Fruit fly (Drosophila melanogaster) whole organism, prepupa: ENCODE data around the gene Prdm13.

Experiments
- Blimp-1 ChIP-seq: fragments of 200-800 bp; sonication (Bioruptor generic); optimal IDR thresholded peaks from 3 replicates; lab custom pipeline; 2017; ENCODE audit warnings: missing biosample characterization, missing genetic modification characterization, mild to moderate bottlenecking, moderate library complexity, missing genetic modification reagents
- CG11294 ChIP-seq: fragments of 200-800 bp; sonication (Bioruptor generic); IDR thresholded peaks from 2 replicates; pipeline ENCODE4 v1.3.6; 2022; ENCODE audit warnings: missing biosample characterization, missing genetic modification characterization
- CG11762 ChIP-seq: fragments of 200-800 bp; sonication (Bioruptor generic); optimal IDR thresholded peaks from 3 replicates; lab custom pipeline; 2016; ENCODE audit warnings: missing biosample characterization, missing genetic modification characterization; ENCODE audit not compliant: insufficient read depth
- CG16779 ChIP-seq: fragments of 200-800 bp; sonication (Bioruptor generic); optimal IDR thresholded peaks from 3 replicates; lab custom pipeline; 2017; ENCODE audit warnings: missing biosample characterization, mild to moderate bottlenecking, missing genetic modification characterization
- CG3032 ChIP-seq: fragments of 200-800 bp; optimal IDR thresholded peaks from 2 replicates; lab custom pipeline; 2019; ENCODE audit warnings: missing biosample characterization, mild to moderate bottlenecking, missing genetic modification characterization, moderate library complexity
- CG31627 ChIP-seq: fragments of 200-800 bp; sonication (Bioruptor generic); optimal IDR thresholded peaks from 3 replicates; lab custom pipeline; 2016; ENCODE audit warnings: missing biosample characterization, missing genetic modification characterization
- CG4318 ChIP-seq: fragments of 200-800 bp; sonication (Bioruptor generic); optimal IDR thresholded peaks from 3 replicates; lab custom pipeline; 2017; ENCODE audit warnings: missing biosample characterization, mild to moderate bottlenecking, missing genetic modification characterization
- CG6163 ChIP-seq: fragments of 200-800 bp; sonication (Bioruptor generic); IDR thresholded peaks from 3 replicates; pipeline ENCODE4 v1.3.6; 2022; ENCODE audit warnings: missing biosample characterization, missing genetic modification characterization
- CG6276 ChIP-seq: fragments of 200-800 bp; sonication (Bioruptor generic); optimal IDR thresholded peaks from 2 replicates; lab custom pipeline; 2017; ENCODE audit warnings: missing biosample characterization, mild to moderate bottlenecking, missing genetic modification characterization
- CG6792 ChIP-seq: fragments of 200-800 bp; sonication (Bioruptor generic); optimal IDR thresholded peaks from 3 replicates; lab custom pipeline; 2016; ENCODE audit warnings: missing biosample characterization, missing genetic modification characterization
- CG8119 ChIP-seq: fragments of 200-800 bp; sonication (Bioruptor generic); IDR thresholded peaks from 3 replicates; pipeline ENCODE4 v1.3.6; 2022; ENCODE audit warnings: missing biosample characterization, missing genetic modification characterization
- CG8319 ChIP-seq: fragments of 200-800 bp; sonication (Bioruptor generic); optimal IDR thresholded peaks from 3 replicates; lab custom pipeline; 2016; ENCODE audit warnings: missing biosample characterization, missing genetic modification characterization
- CG8632 ChIP-seq: fragments of 200-800 bp; sonication (Bioruptor generic); optimal IDR thresholded peaks from 3 replicates; lab custom pipeline; 2016; ENCODE audit warnings: missing biosample characterization, missing genetic modification characterization
- Eip75B ChIP-seq: fragments of 200-800 bp; sonication (Bioruptor generic); optimal IDR thresholded peaks from 3 replicates; lab custom pipeline; 2016; ENCODE audit warnings: missing biosample characterization, missing genetic modification characterization
- Eip93F ChIP-seq: fragments of 200-800 bp; sonication (Bioruptor generic); optimal IDR thresholded peaks from 2 replicates; lab custom pipeline; 2016; ENCODE audit warnings: missing biosample characterization, mild to moderate bottlenecking, missing genetic modification characterization
- Ets21C ChIP-seq: fragments of 200-800 bp; sonication (Bioruptor generic); optimal IDR thresholded peaks from 3 replicates; lab custom pipeline; 2016; ENCODE audit warnings: missing biosample characterization, missing genetic modification characterization
- Ets96B ChIP-seq: fragments of 200-800 bp; optimal IDR thresholded peaks from 2 replicates; lab custom pipeline; 2019; ENCODE audit warnings: missing biosample characterization, mild to moderate bottlenecking, missing genetic modification characterization, moderate library complexity
- Hr38 ChIP-seq: sonication (Bioruptor generic); optimal IDR thresholded peaks from 2 replicates; lab custom pipeline; 2016; ENCODE audit warnings: missing biosample characterization, missing genetic modification characterization
- Hr39 ChIP-seq: fragments of 200-800 bp; sonication (Bioruptor generic); optimal IDR thresholded peaks from 2 replicates; lab custom pipeline; 2016; ENCODE audit warnings: missing biosample characterization, missing genetic modification characterization
- Hr4 ChIP-seq: fragments of 200-800 bp; sonication (Bioruptor generic); optimal IDR thresholded peaks from 3 replicates; lab custom pipeline; 2016; ENCODE audit warnings: missing biosample characterization, missing genetic modification characterization
- Met ChIP-seq: fragments of 200-800 bp; sonication (Bioruptor generic); optimal IDR thresholded peaks from 3 replicates; lab custom pipeline; 2016; ENCODE audit warnings: missing biosample characterization, missing genetic modification characterization
- Smox ChIP-seq: fragments of 200-800 bp; sonication (Bioruptor generic); optimal IDR thresholded peaks from 3 replicates; lab custom pipeline; 2016; ENCODE audit warnings: missing biosample characterization, missing genetic modification characterization
- Sox102F ChIP-seq: fragments of 200-800 bp; sonication (Bioruptor generic); optimal IDR thresholded peaks from 2 replicates; lab custom pipeline; 2016; ENCODE audit warnings: missing biosample characterization, mild to moderate bottlenecking, missing genetic modification characterization
- Sox14 ChIP-seq: fragments of 200-800 bp; sonication (Bioruptor generic); optimal IDR thresholded peaks from 3 replicates; lab custom pipeline; 2016; ENCODE audit warnings: missing biosample characterization, missing genetic modification characterization
- achi ChIP-seq: fragments of 200-800 bp; sonication (Bioruptor generic); optimal IDR thresholded peaks from 3 replicates; lab custom pipeline; 2016; ENCODE audit warnings: missing biosample characterization, missing genetic modification characterization
- dac ChIP-seq: fragments of 200-800 bp; sonication (Bioruptor generic); optimal IDR thresholded peaks from 2 replicates; lab custom pipeline; 2017; ENCODE audit warnings: missing biosample characterization, mild to moderate bottlenecking, missing genetic modification characterization
- eg ChIP-seq: fragments of 200-800 bp; sonication (Bioruptor generic); IDR thresholded peaks from 3 replicates; pipeline ENCODE4 v1.3.6; 2022; ENCODE audit warnings: missing biosample characterization, missing genetic modification characterization
- esn ChIP-seq: fragments of 200-800 bp; sonication (Bioruptor generic); optimal IDR thresholded peaks from 2 replicates; lab custom pipeline; 2016; ENCODE audit warnings: missing biosample characterization, mild to moderate bottlenecking, missing genetic modification characterization, moderate library complexity
- fd59A ChIP-seq: fragments of 200-800 bp; sonication (Bioruptor generic); optimal IDR thresholded peaks from 2 replicates; lab custom pipeline; 2017; ENCODE audit warnings: missing biosample characterization, mild to moderate bottlenecking, missing genetic modification characterization, missing genetic modification reagents
- lz ChIP-seq: fragments of 200-800 bp; sonication (Bioruptor generic); optimal IDR thresholded peaks from 3 replicates; lab custom pipeline; 2016; ENCODE audit warnings: missing biosample characterization, missing genetic modification characterization
- net ChIP-seq: fragments of 200-800 bp; sonication (Bioruptor generic); optimal IDR thresholded peaks from 3 replicates; lab custom pipeline; 2016; ENCODE audit warnings: missing biosample characterization, missing genetic modification characterization
- salr ChIP-seq, 2 experiments: fragments of 200-800 bp; sonication (Bioruptor generic); optimal IDR thresholded peaks; 3 replicates each; lab custom pipeline; 2016 to 2018; ENCODE audit warnings: missing biosample characterization in 2 of 2, missing genetic modification characterization in 2 of 2, mild to moderate bottlenecking in 1 of 2
- spab ChIP-seq: fragments of 200-800 bp; sonication (Bioruptor generic); optimal IDR thresholded peaks from 2 replicates; lab custom pipeline; 2017; ENCODE audit warnings: missing biosample characterization, mild to moderate bottlenecking, missing genetic modification characterization, missing genetic modification reagents
- ss ChIP-seq, 2 experiments: fragments of 200-800 bp; sonication (Bioruptor generic); optimal IDR thresholded peaks; 2 replicates in 1 of 2; 3 replicates in 1 of 2; lab custom pipeline; 2017 to 2018; ENCODE audit warnings: mild to moderate bottlenecking in 2 of 2, missing biosample characterization in 2 of 2, missing genetic modification characterization in 2 of 2, moderate library complexity in 1 of 2
- svp ChIP-seq: fragments of 200-800 bp; sonication (Bioruptor generic); peaks from one replicate; lab custom pipeline; 2016; ENCODE audit warnings: missing biosample characterization, missing genetic modification characterization
- topi ChIP-seq: fragments of 200-800 bp; sonication (Bioruptor generic); optimal IDR thresholded peaks from 3 replicates; lab custom pipeline; 2016; ENCODE audit warnings: missing biosample characterization, missing genetic modification characterization
- vri ChIP-seq: fragments of 200-800 bp; sonication (Bioruptor generic); optimal IDR thresholded peaks from 3 replicates; lab custom pipeline; 2016; ENCODE audit warnings: missing biosample characterization, mild to moderate bottlenecking, missing genetic modification characterization

Prdm13 gene

dm6 chr3L:6125409-6125689 is 37.6 kb upstream of the Prdm13 start:
- TF ChIP-seq CG6792 (GFP tag; lab: Kevin White, UChicago) = no peak
- no peak for TF ChIP-seq CG8119 (GFP tag; lab: Robert Waterston, UW)
- no peak for TF ChIP-seq eg
- no peak for TF ChIP-seq CG11294 (GFP tag; lab: Robert Waterston, UW)
- no peak for TF ChIP-seq Smox (GFP tag; lab: Kevin White, UChicago)
- no peak for TF ChIP-seq Ets96B (tag; lab: Kevin White, UChicago)
- TF ChIP-seq Eip75B (GFP tag; lab: Kevin White, UChicago) = no peak
- TF ChIP-seq svp (GFP tag; lab: Kevin White, UChicago) = no peak
- no peak for TF ChIP-seq Hr39 (GFP tag; lab: Kevin White, UChicago)
- no peak for TF ChIP-seq achi (GFP tag; lab: Kevin White, UChicago)
- TF ChIP-seq Blimp-1 = no peak
- no peak for TF ChIP-seq spab
- TF ChIP-seq fd59A (GFP tag; lab: Kevin White, UChicago) = no peak
- no peak for TF ChIP-seq Sox14
- TF ChIP-seq CG6276 (GFP tag; lab: Kevin White, UChicago) = no peak
- no peak for TF ChIP-seq CG11762
- no peak for TF ChIP-seq CG3032
- TF ChIP-seq CG8632 (GFP tag; lab: Kevin White, UChicago) = no peak
- TF ChIP-seq, all 60 proteins: peak for 0

dm6 chr3L:6129591-6129990 is 33.3 kb upstream of the Prdm13 start:
- TF ChIP-seq dac (GFP tag; lab: Kevin White, UChicago) (no peak), Hr39 (GFP tag; lab: Kevin White, UChicago) (no peak), lz (no peak), CG8319 (no peak), Ets21C (no peak), salr (GFP tag; optimal IDR thresholded peaks at IDR 0.05; lab: Kevin White, UChicago) (no peak), Eip93F (GFP tag; lab: Kevin White, UChicago) (no peak), net (GFP tag; lab: Kevin White, UChicago) (no peak), vri (GFP tag; lab: Kevin White, UChicago) (no peak), Ets96B (tag; lab: Kevin White, UChicago) (no peak), CG6792 (GFP tag; lab: Kevin White, UChicago) (no peak), CG31627 (GFP tag; lab: Kevin White, UChicago) (no peak), CG6163 (GFP tag; lab: Robert Waterston, UW) (no peak), esn (GFP tag; lab: Kevin White, UChicago) (no peak)

dm6 chr3L:6130944-6131343 is 32.0 kb upstream of the Prdm13 start, which contains the start of gene Lcp65Ag3:
TSS of gene Lcp65Ag3 (minus strand) at chr3L:6130989.
- no peak for TF ChIP-seq Blimp-1
- no peak for TF ChIP-seq fd59A (GFP tag; lab: Kevin White, UChicago)
- TF ChIP-seq svp (GFP tag; lab: Kevin White, UChicago) = no peak
- TF ChIP-seq CG31627 (GFP tag; lab: Kevin White, UChicago) = no peak
- TF ChIP-seq CG4318 (GFP tag; lab: Kevin White, UChicago) = no peak
- no peak for TF ChIP-seq CG11762
- TF ChIP-seq net (GFP tag; lab: Kevin White, UChicago) = no peak
- TF ChIP-seq esn (GFP tag; lab: Kevin White, UChicago) = no peak
- no peak for TF ChIP-seq CG16779 (tag; lab: Kevin White, UChicago)
- no peak for TF ChIP-seq ss (GFP tag; optimal IDR thresholded peaks at IDR 0.05; lab: Kevin White, UChicago)
- no peak for TF ChIP-seq vri (GFP tag; lab: Kevin White, UChicago)
- TF ChIP-seq topi (GFP tag; lab: Kevin White, UChicago) = no peak
- TF ChIP-seq CG11294 (GFP tag; lab: Robert Waterston, UW) = no peak
- TF ChIP-seq Hr39 (GFP tag; lab: Kevin White, UChicago) = no peak
- no peak for TF ChIP-seq Hr38 (GFP tag; lab: Kevin White, UChicago)
- no peak for TF ChIP-seq Eip93F (GFP tag; lab: Kevin White, UChicago)

- no peak for TF ChIP-seq fd59A (GFP tag; lab: Kevin White, UChicago)
- TF ChIP-seq dac (GFP tag; lab: Kevin White, UChicago) = no peak
- no peak for TF ChIP-seq eg
- no peak for TF ChIP-seq CG6163 (GFP tag; lab: Robert Waterston, UW)
- no peak for TF ChIP-seq Ets96B (tag; lab: Kevin White, UChicago)
- TF ChIP-seq net (GFP tag; lab: Kevin White, UChicago) = no peak
- TF ChIP-seq CG31627 (GFP tag; lab: Kevin White, UChicago) = no peak
- TF ChIP-seq Hr4 (GFP tag; lab: Kevin White, UChicago) = no peak
- no peak for TF ChIP-seq Hr38 (GFP tag; lab: Kevin White, UChicago)
- TF ChIP-seq ss (GFP tag; optimal IDR thresholded peaks at IDR 0.05; lab: Kevin White, UChicago) = no peak
- no peak for TF ChIP-seq Met (GFP tag; lab: Kevin White, UChicago)
- TF ChIP-seq CG3032 = no peak
- TF ChIP-seq CG8119 (GFP tag; lab: Robert Waterston, UW) = no peak
- no peak for TF ChIP-seq CG4318 (GFP tag; lab: Kevin White, UChicago)
- TF ChIP-seq Sox102F (GFP tag; lab: Kevin White, UChicago) = no peak
These were observed 30.9 kb upstream of the Prdm13 start, which contains the start of gene Cpr65Au for dm6 chr3L:6132009-6132408. TSS of gene Cpr65Au (minus strand) at chr3L:6132109.
